Worm (Caenorhabditis elegans) whole organism, early embryonic: ENCODE data around the gene ugt-60.

Experiments used
- B0310.2 ChIP-seq: sonication (generic microtip); optimal IDR thresholded peaks from 2 replicates; lab custom pipeline; 2016; ENCODE audit warnings: mild to moderate bottlenecking, missing genetic modification characterization, missing compliant biosample characterization
- F13C5.2 ChIP-seq: sonication (generic microtip); optimal IDR thresholded peaks from 2 replicates; lab custom pipeline; 2017; ENCODE audit warnings: mild to moderate bottlenecking, missing genetic modification characterization, inconsistent platforms, missing compliant biosample characterization
- ama-1 ChIP-seq: fragments of 150-350 bp; optimal IDR thresholded peaks from 2 replicates; lab custom pipeline; 2014
- ceh-13 ChIP-seq: fragments of 200-800 bp; sonication (Bioruptor generic); optimal IDR thresholded peaks from 2 replicates; lab custom pipeline; 2018; ENCODE audit warnings: mild to moderate bottlenecking, missing genetic modification characterization, missing compliant biosample characterization
- ceh-36 ChIP-seq: sonication (generic microtip); optimal IDR thresholded peaks from 2 replicates; lab custom pipeline; 2016; ENCODE audit warnings: missing genetic modification characterization, inconsistent platforms, missing compliant biosample characterization
- flt-1 ChIP-seq: fragments of 200-800 bp; sonication (Bioruptor generic); IDR thresholded peaks from 2 replicates; pipeline ENCODE4 v1.3.6; 2022; ENCODE audit warnings: missing genetic modification characterization, missing compliant biosample characterization
- hmbx-1 ChIP-seq: sonication (generic microtip); optimal IDR thresholded peaks from 2 replicates; lab custom pipeline; 2016; ENCODE audit warnings: mild to moderate bottlenecking, missing genetic modification characterization, missing compliant biosample characterization
- hmg-4 ChIP-seq: fragments of 200-800 bp; sonication (Bioruptor generic); optimal IDR thresholded peaks from 2 replicates; lab custom pipeline; 2018; ENCODE audit warnings: mild to moderate bottlenecking, missing genetic modification characterization, missing compliant biosample characterization
- hnd-1 ChIP-seq: sonication (generic microtip); optimal IDR thresholded peaks from 2 replicates; lab custom pipeline; 2016; ENCODE audit warnings: missing genetic modification characterization, missing compliant biosample characterization
- pes-1 ChIP-seq: fragments of 200-800 bp; sonication (Bioruptor generic); IDR thresholded peaks from 2 replicates; pipeline ENCODE4 v1.3.6; 2022; ENCODE audit warnings: missing genetic modification reagents, missing genetic modification characterization, missing compliant biosample characterization
- scrt-1 ChIP-seq: fragments of 200-800 bp; sonication (Bioruptor generic); IDR thresholded peaks from 2 replicates; pipeline ENCODE4 v1.3.6; 2022; ENCODE audit warnings: missing genetic modification characterization, missing compliant biosample characterization
- tbx-11 ChIP-seq: fragments of 200-800 bp; sonication (Bioruptor generic); IDR thresholded peaks from 2 replicates; pipeline ENCODE4 v1.3.6; 2022; ENCODE audit warnings: missing genetic modification characterization, missing compliant biosample characterization
- tbx-37 ChIP-seq: fragments of 200-800 bp; sonication (Bioruptor generic); conservative IDR thresholded peaks from 2 replicates; pipeline ENCODE4 v1.3.6; 2022; ENCODE audit warnings: missing genetic modification reagents, missing genetic modification characterization, missing compliant biosample characterization

DNA sequence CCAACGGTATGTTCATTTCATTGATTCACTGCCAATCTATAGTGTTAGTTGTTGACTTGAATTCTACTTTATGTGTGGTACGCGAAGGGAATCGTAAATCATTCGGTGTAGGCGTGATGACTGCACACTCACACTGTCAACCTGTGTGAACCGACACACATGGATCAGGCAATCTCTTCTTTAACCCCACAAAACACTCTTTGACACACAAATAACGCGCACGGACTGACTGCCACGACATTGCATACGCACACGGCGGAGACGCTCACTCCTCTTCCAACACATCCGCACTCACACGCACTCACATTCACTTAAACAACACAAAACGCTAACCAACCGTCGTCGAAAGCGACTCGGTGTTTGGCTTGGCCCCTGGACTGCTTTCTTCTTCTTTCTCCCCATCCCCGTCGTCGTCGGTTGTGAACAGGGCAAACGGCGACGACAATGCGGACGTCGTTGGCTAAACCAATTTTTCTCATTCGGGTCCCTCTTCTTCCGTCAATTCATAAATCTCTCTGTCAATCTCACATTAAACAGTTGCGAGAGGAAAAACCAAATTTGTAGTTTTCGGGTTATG lies 21.4 kb upstream of the ugt-60 start:
- TF ChIP-seq ama-1 (no peak), hnd-1 (tag; lab: Kevin White, UChicago) (no peak), tbx-11 (GFP tag; lab: Robert Waterston, UW) (no peak), flt-1 (GFP tag; lab: Robert Waterston, UW) (no peak), tbx-37 (no peak), ceh-13 (GFP tag; lab: Kevin White, UChicago) (no peak), ceh-36 (tag; lab: Kevin White, UChicago) (no peak), F13C5.2 (tag; lab: Kevin White, UChicago) (no peak), B0310.2 (no peak), scrt-1 (GFP tag; lab: Robert Waterston, UW) (no peak), pes-1 (GFP tag; lab: Robert Waterston, UW) (no peak), hmg-4 (GFP tag; lab: Kevin White, UChicago) (peak; percentile 59), hmbx-1 (tag; lab: Kevin White, UChicago) (no peak)
